Worm (Caenorhabditis elegans) whole organism, L4 larva: ENCODE results near the gene C04C3.9.

Source experiments
- F44E2.7 ChIP-seq: fragments of 200-800 bp; sonication (Bioruptor generic); IDR thresholded peaks from 2 replicates; pipeline ENCODE4 v2.1.2; 2022; ENCODE audit warnings: missing genetic modification characterization, missing compliant biosample characterization
- F49E8.2 ChIP-seq: sonication (generic microtip); optimal IDR thresholded peaks from 2 replicates; lab custom pipeline; 2016; ENCODE audit warnings: missing compliant biosample characterization, mild to moderate bottlenecking, missing genetic modification characterization, borderline replicate concordance
- T20F7.1 ChIP-seq: fragments of 200-800 bp; sonication (Bioruptor generic); optimal IDR thresholded peaks from 2 replicates; lab custom pipeline; 2018; ENCODE audit warnings: mild to moderate bottlenecking, missing genetic modification characterization, missing compliant biosample characterization
- Y105C5A.15 ChIP-seq: fragments of 200-800 bp; sonication (Bioruptor generic); IDR thresholded peaks from 2 replicates; pipeline ENCODE4 v1.3.6; 2022; ENCODE audit warnings: missing genetic modification characterization, missing compliant biosample characterization
- Y48G9A.11 ChIP-seq: fragments of 200-800 bp; sonication (Bioruptor generic); IDR thresholded peaks from 2 replicates; pipeline ENCODE4 v1.3.6; 2022; ENCODE audit warnings: missing genetic modification reagents, missing genetic modification characterization, missing compliant biosample characterization
- Y5F2A.4 ChIP-seq: fragments of 200-800 bp; sonication (Bioruptor generic); optimal IDR thresholded peaks from 2 replicates; lab custom pipeline; 2018; ENCODE audit warnings: mild to moderate bottlenecking, missing genetic modification characterization, missing compliant biosample characterization
- Y75B8A.6 ChIP-seq: fragments of 200-800 bp; sonication (Bioruptor generic); IDR thresholded peaks from 2 replicates; pipeline ENCODE4 v1.3.6; 2022; ENCODE audit warnings: missing genetic modification reagents, missing genetic modification characterization, missing compliant biosample characterization
- aha-1 ChIP-seq: fragments of 150-350 bp; peaks from one replicate; lab custom pipeline; 2014; ENCODE audit warnings: missing biosample characterization, missing genetic modification characterization
- aly-2 ChIP-seq: sonication (generic microtip); optimal IDR thresholded peaks from 2 replicates; lab custom pipeline; 2018; ENCODE audit warnings: missing biosample characterization, missing genetic modification characterization
- attf-4 ChIP-seq: sonication (generic microtip); optimal IDR thresholded peaks from 3 replicates; lab custom pipeline; 2017; ENCODE audit warnings: missing biosample characterization, missing genetic modification characterization
- ctbp-1 ChIP-seq: fragments of 200-800 bp; sonication (Bioruptor generic); IDR thresholded peaks from 2 replicates; pipeline ENCODE4 v1.3.6; 2022; ENCODE audit warnings: missing genetic modification reagents, missing genetic modification characterization, missing compliant biosample characterization
- daf-16 ChIP-seq, 3 experiments: sonication (generic microtip); optimal IDR thresholded peaks; 2 replicates each; lab custom pipeline; 2016 to 2017; ENCODE audit warnings: missing genetic modification characterization in 3 of 3, missing genetic modification reagents in 3 of 3, mild to moderate bottlenecking in 2 of 3, missing compliant biosample characterization in 2 of 3, missing biosample characterization in 1 of 3, moderate library complexity in 1 of 3
- dmd-6 ChIP-seq: fragments of 200-800 bp; sonication (Bioruptor generic); IDR thresholded peaks from 2 replicates; pipeline ENCODE4 v1.3.6; 2022; ENCODE audit warnings: missing genetic modification reagents, missing genetic modification characterization, missing compliant biosample characterization
- dpl-1 ChIP-seq: fragments of 150-350 bp; optimal IDR thresholded peaks from 2 replicates; lab custom pipeline; 2014; ENCODE audit warnings: missing biosample characterization, missing genetic modification reagents, missing genetic modification characterization
- duxl-1 ChIP-seq: sonication (generic microtip); optimal IDR thresholded peaks from 2 replicates; lab custom pipeline; 2016; ENCODE audit warnings: mild to moderate bottlenecking, missing genetic modification characterization, moderate library complexity, missing compliant biosample characterization; ENCODE audit not compliant: poor library complexity
- dve-1 ChIP-seq: sonication (generic microtip); optimal IDR thresholded peaks from 2 replicates; lab custom pipeline; 2017; ENCODE audit warnings: antibody characterized with exemption, mild to moderate bottlenecking, missing genetic modification characterization, missing compliant biosample characterization; ENCODE audit not compliant: insufficient read depth
- egl-43 ChIP-seq: fragments of 200-800 bp; sonication (Bioruptor generic); IDR thresholded peaks from 2 replicates; pipeline ENCODE4 v1.3.6; 2022; ENCODE audit warnings: missing genetic modification reagents, missing genetic modification characterization, missing compliant biosample characterization
- fos-1 ChIP-seq: fragments of 150-350 bp; optimal IDR thresholded peaks from 2 replicates; lab custom pipeline; 2014; ENCODE audit warnings: missing biosample characterization, missing genetic modification characterization
- hlh-30 ChIP-seq: sonication (generic microtip); optimal IDR thresholded peaks from 2 replicates; lab custom pipeline; 2017; ENCODE audit warnings: antibody characterized with exemption, mild to moderate bottlenecking, missing genetic modification characterization, missing compliant biosample characterization; ENCODE audit not compliant: insufficient read depth
- hmg-1.1 ChIP-seq: fragments of 200-800 bp; sonication (Bioruptor generic); IDR thresholded peaks from 2 replicates; pipeline ENCODE4 v1.3.6; 2022; ENCODE audit warnings: missing genetic modification reagents, missing genetic modification characterization, missing compliant biosample characterization
- jun-1 ChIP-seq: fragments of 150-350 bp; optimal IDR thresholded peaks from 2 replicates; lab custom pipeline; 2014; ENCODE audit warnings: missing biosample characterization, missing genetic modification reagents, missing genetic modification characterization
- lim-7 ChIP-seq: fragments of 200-800 bp; sonication (Bioruptor generic); IDR thresholded peaks from 2 replicates; pipeline ENCODE4 v1.3.6; 2022; ENCODE audit warnings: missing genetic modification characterization, missing compliant biosample characterization
- lin-13 ChIP-seq: fragments of 150-350 bp; optimal IDR thresholded peaks from 2 replicates; lab custom pipeline; 2014; ENCODE audit warnings: missing biosample characterization, missing genetic modification reagents, missing genetic modification characterization
- lin-29 ChIP-seq: fragments of 200-800 bp; sonication (Bioruptor generic); IDR thresholded peaks from 2 replicates; pipeline ENCODE4 v1.3.6; 2022; ENCODE audit warnings: missing genetic modification reagents, missing genetic modification characterization, missing compliant biosample characterization
- lin-38 ChIP-seq: fragments of 200-800 bp; sonication (Bioruptor generic); IDR thresholded peaks from 2 replicates; pipeline ENCODE4 v1.3.6; 2022; ENCODE audit warnings: missing genetic modification reagents, missing genetic modification characterization, missing compliant biosample characterization
- lir-3 ChIP-seq: sonication (generic microtip); optimal IDR thresholded peaks from 2 replicates; lab custom pipeline; 2016; ENCODE audit warnings: mild to moderate bottlenecking, missing genetic modification characterization, missing compliant biosample characterization
- lsy-2 ChIP-seq, 2 experiments: fragments of 150-350 bp in 1 of 2; sonication (generic microtip) in 1 of 2; optimal IDR thresholded peaks; 2 replicates each; lab custom pipeline; 2014 to 2017; ENCODE audit warnings: missing biosample characterization in 2 of 2, missing genetic modification characterization in 2 of 2
- madf-5 ChIP-seq, 2 experiments: fragments of 200-800 bp; sonication (Bioruptor generic); IDR thresholded peaks; 2 replicates each; pipeline ENCODE4 v1.3.6; 2022; ENCODE audit warnings: missing compliant biosample characterization in 2 of 2, missing genetic modification characterization in 2 of 2
- mes-2 ChIP-seq: sonication (generic microtip); optimal IDR thresholded peaks from 2 replicates; lab custom pipeline; 2016; ENCODE audit warnings: missing genotype, mild to moderate bottlenecking, missing genetic modification characterization, missing compliant biosample characterization; ENCODE audit not compliant: poor library complexity, severe bottlenecking
- nhr-102 ChIP-seq: sonication (generic microtip); optimal IDR thresholded peaks from 2 replicates; lab custom pipeline; 2016; ENCODE audit warnings: mild to moderate bottlenecking, missing genetic modification characterization, moderate library complexity, missing compliant biosample characterization
- nhr-25 ChIP-seq: sonication (generic microtip); optimal IDR thresholded peaks from 2 replicates; lab custom pipeline; 2017; ENCODE audit warnings: missing genetic modification characterization, mild to moderate bottlenecking, missing compliant biosample characterization, antibody characterized with exemption, moderate library complexity, borderline replicate concordance; ENCODE audit not compliant: insufficient read depth
- nhr-28 ChIP-seq: fragments of 150-350 bp; optimal IDR thresholded peaks from 2 replicates; lab custom pipeline; 2014; ENCODE audit warnings: missing biosample characterization, missing genetic modification characterization
- nhr-41 ChIP-seq: fragments of 200-800 bp; sonication (Bioruptor generic); IDR thresholded peaks from 2 replicates; pipeline ENCODE4 v1.3.6; 2022; ENCODE audit warnings: missing genetic modification reagents, missing genetic modification characterization, missing compliant biosample characterization
- nhr-76 ChIP-seq: fragments of 150-350 bp; optimal IDR thresholded peaks from 2 replicates; lab custom pipeline; 2014; ENCODE audit warnings: missing biosample characterization, missing genetic modification characterization
- pqm-1 ChIP-seq: sonication (generic microtip); optimal IDR thresholded peaks from 2 replicates; lab custom pipeline; 2017; ENCODE audit warnings: missing biosample characterization, missing genetic modification characterization
- rbr-2 ChIP-seq: sonication (generic microtip); optimal IDR thresholded peaks from 2 replicates; lab custom pipeline; 2016; ENCODE audit warnings: missing genotype, missing genetic modification characterization, missing compliant biosample characterization
- sdz-12 ChIP-seq: fragments of 200-800 bp; sonication (Bioruptor generic); optimal IDR thresholded peaks from 2 replicates; lab custom pipeline; 2018; ENCODE audit warnings: mild to moderate bottlenecking, missing genetic modification characterization, missing compliant biosample characterization
- set-16 ChIP-seq: fragments of 200-800 bp; sonication (Bioruptor generic); IDR thresholded peaks from 2 replicates; pipeline ENCODE4 v1.3.6; 2022; ENCODE audit warnings: missing genetic modification reagents, missing genetic modification characterization, missing compliant biosample characterization
- skn-1 ChIP-seq: fragments of 150-350 bp; optimal IDR thresholded peaks from 2 replicates; lab custom pipeline; 2014; ENCODE audit warnings: missing biosample characterization, missing genetic modification characterization
- spr-3 ChIP-seq: fragments of 200-800 bp; sonication (Bioruptor generic); optimal IDR thresholded peaks from 2 replicates; lab custom pipeline; 2018; ENCODE audit warnings: mild to moderate bottlenecking, missing genetic modification characterization, missing compliant biosample characterization
- unc-130 ChIP-seq: sonication (generic microtip); optimal IDR thresholded peaks from 2 replicates; lab custom pipeline; 2016; ENCODE audit warnings: missing genetic modification reagents, missing genetic modification characterization, missing compliant biosample characterization
- unc-39 ChIP-seq: sonication (generic microtip); optimal IDR thresholded peaks from 2 replicates; lab custom pipeline; 2017; ENCODE audit warnings: missing biosample characterization, missing genetic modification characterization
- unc-62 ChIP-seq, 3 experiments: fragments of 150-350 bp in 1 of 3; sonication (generic microtip); optimal IDR thresholded peaks in 2 of 3; peaks in 1 of 3; 1 replicate in 1 of 3; 2 replicates in 2 of 3; lab custom pipeline; 2014 to 2017; ENCODE audit warnings: missing biosample characterization in 3 of 3, missing genetic modification characterization in 3 of 3, missing genetic modification reagents in 3 of 3, missing genotype in 1 of 3
- zag-1 ChIP-seq: fragments of 150-350 bp; optimal IDR thresholded peaks from 2 replicates; lab custom pipeline; 2014; ENCODE audit warnings: missing biosample characterization, missing genetic modification characterization
- zfp-2 ChIP-seq: sonication (generic microtip); optimal IDR thresholded peaks from 2 replicates; lab custom pipeline; 2016; ENCODE audit warnings: mild to moderate bottlenecking, missing genetic modification characterization, missing compliant biosample characterization
- zfp-3 ChIP-seq: fragments of 200-800 bp; sonication (Bioruptor generic); conservative IDR thresholded peaks from 2 replicates; pipeline ENCODE4 v1.3.6; 2022; ENCODE audit warnings: missing genetic modification reagents, missing genetic modification characterization, missing compliant biosample characterization
- zip-11 ChIP-seq: fragments of 200-800 bp; sonication (Bioruptor generic); IDR thresholded peaks from 2 replicates; pipeline ENCODE4 v1.3.6; 2022; ENCODE audit warnings: missing genetic modification characterization, missing compliant biosample characterization
- ztf-7 ChIP-seq: fragments of 150-350 bp; optimal IDR thresholded peaks from 2 replicates; lab custom pipeline; 2014; ENCODE audit warnings: missing biosample characterization, missing genetic modification characterization

C04C3.9 gene

ce11 chrIV:3383203-3383602, 45.1 kb downstream of the C04C3.9 start:
- TF ChIP-seq T20F7.1 (GFP tag; lab: Kevin White, UChicago) (peak; percentile 63), Y48G9A.11 (peak; percentile 54; the same call in 1 of the 2 replicates), pqm-1 (no peak), dmd-6 (GFP tag; lab: Robert Waterston, UW) (no peak), lsy-2 (tag; optimal IDR thresholded peaks at IDR 0.05; lab: Kevin White, UChicago) (peak in 1 of 2 experiments; percentile 5), aha-1 (tag; lab: Kevin White, UChicago) (peak; percentile 59), hmg-1.1 (GFP tag; lab: Robert Waterston, UW) (no peak)

ce11 chrIV:3382338-3382907, 45.9 kb downstream of the C04C3.9 start, which contains the start of gene B0546.3:
Gene B0546.3 (minus strand): TSS chrIV:3382841.
- TF ChIP-seq nhr-76 (tag; lab: Kevin White, UChicago) (no peak), nhr-41 (GFP tag; lab: Robert Waterston, UW) (no peak), jun-1 (no peak), nhr-25 (no peak), unc-130 (no peak), sdz-12 (GFP tag; lab: Kevin White, UChicago) (peak; percentile 43), F49E8.2 (tag; lab: Kevin White, UChicago) (no peak), unc-39 (no peak), Y48G9A.11 (peak; percentile 22; the same call in 1 of the 2 replicates), dve-1 (tag; lab: Kevin White, UChicago) (peak; percentile 27), rbr-2 (tag; lab: Kevin White, UChicago) (no peak), zfp-2 (no peak), lin-13 (GFP tag; lab: Kevin White, UChicago) (no peak), zip-11 (GFP tag; lab: Robert Waterston, UW) (no peak), duxl-1 (tag; lab: Kevin White, UChicago) (no peak), mes-2 (tag; lab: Kevin White, UChicago) (no peak), Y75B8A.6 (GFP tag; lab: Robert Waterston, UW) (no peak), Y5F2A.4 (no peak), lin-29 (GFP tag; lab: Robert Waterston, UW) (no peak), Y105C5A.15 (GFP tag; lab: Robert Waterston, UW) (no peak), madf-5 (GFP tag; IDR thresholded peaks at IDR 0.05; lab: Robert Waterston, UW) (no peak), hlh-30 (tag; lab: Kevin White, UChicago) (no peak), unc-62 (GFP tag; optimal IDR thresholded peaks at IDR 0.05 in 1 of 2; lab: Kevin White, UChicago) (no peak), unc-62 (tag; optimal IDR thresholded peaks at IDR 0.05; lab: Kevin White, UChicago) (no peak), zfp-3 (0 out of 2 replicates have a peak, but pooled peaks have one; percentile 31), set-16 (GFP tag; lab: Robert Waterston, UW) (no peak), zag-1 (tag; lab: Kevin White, UChicago) (no peak), ztf-7 (tag; lab: Kevin White, UChicago) (no peak), lin-38 (GFP tag; lab: Robert Waterston, UW) (peak; percentile 43), egl-43 (GFP tag; lab: Robert Waterston, UW) (no peak), lim-7 (GFP tag; lab: Robert Waterston, UW) (no peak), skn-1 (no peak), fos-1 (tag; lab: Kevin White, UChicago) (no peak), ctbp-1 (GFP tag; lab: Robert Waterston, UW) (no peak), attf-4 (no peak), aly-2 (tag; lab: Kevin White, UChicago) (no peak), F44E2.7 (GFP tag; lab: Robert Waterston, UW) (no peak), dpl-1 (GFP tag; lab: Kevin White, UChicago) (no peak), lir-3 (tag; lab: Kevin White, UChicago) (no peak), spr-3 (GFP tag; lab: Kevin White, UChicago) (no peak), nhr-28 (no peak), nhr-102 (tag; lab: Kevin White, UChicago) (peak; percentile 6), daf-16 (GFP tag; optimal IDR thresholded peaks at IDR 0.05; lab: Kevin White, UChicago) (no peak), daf-16 (tag; optimal IDR thresholded peaks at IDR 0.05; lab: Kevin White, UChicago) (peak; percentile 6)
